Fruit fly (Drosophila melanogaster) whole organism, pupa: Measurements from ENCODE around the gene hay.

ENCODE experiments used
- CG10348 ChIP-seq: fragments of 200-800 bp; sonication (Bioruptor generic); IDR thresholded peaks from 2 replicates; pipeline ENCODE4 v1.3.6; 2022; ENCODE audit warnings: missing biosample characterization, missing genetic modification characterization
- CG14655 ChIP-seq: fragments of 200-800 bp; sonication (Bioruptor generic); optimal IDR thresholded peaks from 3 replicates; lab custom pipeline; 2017; ENCODE audit warnings: mild to moderate bottlenecking, missing biosample characterization, missing genetic modification reagents, missing genetic modification characterization
- CG17806 ChIP-seq: fragments of 200-800 bp; sonication (Bioruptor generic); optimal IDR thresholded peaks from 2 replicates; lab custom pipeline; 2018; ENCODE audit warnings: missing biosample characterization, mild to moderate bottlenecking, missing genetic modification characterization, moderate library complexity
- CG4496 ChIP-seq: fragments of 200-800 bp; sonication (Bioruptor generic); IDR thresholded peaks from 3 replicates; pipeline ENCODE4 v1.3.6; 2022; ENCODE audit warnings: missing biosample characterization, missing genetic modification characterization
- Ets98B ChIP-seq: fragments of 200-800 bp; sonication (Bioruptor generic); IDR thresholded peaks from 2 replicates; pipeline ENCODE4 v1.3.6; 2022; ENCODE audit warnings: missing biosample characterization, missing genetic modification characterization
- Pif1B ChIP-seq: fragments of 200-800 bp; sonication (Bioruptor generic); optimal IDR thresholded peaks from 3 replicates; lab custom pipeline; 2016; ENCODE audit warnings: missing biosample characterization, missing genetic modification characterization
- rn ChIP-seq: fragments of 200-800 bp; sonication (Bioruptor generic); IDR thresholded peaks from 2 replicates; pipeline ENCODE4 v1.3.6; 2022; ENCODE audit warnings: missing biosample characterization, missing genetic modification characterization

DNA sequence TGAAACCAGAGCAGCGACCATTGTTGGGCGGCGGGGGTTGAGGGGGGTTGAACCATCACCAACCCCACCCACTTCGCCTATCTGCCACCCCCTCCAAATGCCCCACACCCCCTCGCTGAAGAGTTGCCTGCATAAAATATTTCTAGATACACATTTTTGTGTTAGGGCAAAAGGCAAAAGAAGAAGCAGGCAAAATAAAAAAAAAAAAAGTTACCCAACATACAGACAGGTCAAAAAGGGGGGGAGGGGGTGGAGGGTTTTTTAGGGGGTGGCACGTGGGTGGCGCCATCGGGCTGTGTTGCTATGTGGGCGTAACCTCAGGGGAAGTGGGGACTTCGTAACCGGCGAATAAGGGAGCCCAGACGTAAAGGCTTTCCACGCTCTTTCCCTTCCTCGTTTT lies 41.7 kb downstream of the hay start:
- TF ChIP-seq rn (GFP tag; lab: Robert Waterston, UW) (no peak), CG10348 (no peak), Pif1B (no peak), Ets98B (GFP tag; lab: Robert Waterston, UW) (no peak), CG4496 (GFP tag; lab: Robert Waterston, UW) (no peak), CG17806 (tag; lab: Kevin White, UChicago) (no peak), CG14655 (GFP tag; lab: Kevin White, UChicago) (no peak)
